Worm (Caenorhabditis elegans): ENCODE data around the gene F22E5.22.

DNA sequence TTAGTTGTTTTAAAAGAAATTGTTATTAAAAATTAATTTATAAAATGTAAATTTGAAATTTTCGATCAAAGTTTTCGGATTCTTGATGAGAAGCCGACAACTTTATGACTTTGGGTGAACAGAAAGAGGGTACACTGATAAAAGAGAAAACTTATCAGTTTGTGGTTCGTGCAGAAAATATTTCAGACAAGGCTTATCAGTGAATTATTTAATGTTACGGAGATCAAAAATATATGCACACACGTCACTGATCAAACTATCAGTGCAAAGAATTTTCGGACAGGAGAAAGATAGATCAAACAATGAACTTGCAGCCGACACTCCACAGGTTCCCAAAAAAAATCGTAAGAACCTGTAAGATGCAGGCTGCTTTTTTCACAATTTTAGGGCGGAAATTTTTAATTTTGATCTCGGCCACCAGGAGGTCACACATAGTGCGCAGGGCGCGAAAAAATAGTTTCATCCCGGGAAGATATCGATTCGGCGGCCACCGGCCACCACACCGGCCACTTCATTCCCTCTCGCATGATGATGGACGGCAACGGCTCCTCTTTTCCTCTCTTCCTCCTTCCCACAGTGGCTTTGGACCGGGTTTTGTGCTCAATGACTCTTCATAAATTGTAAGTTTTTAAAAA, 11.9 kb downstream of the F22E5.22 start, which contains the start of gene F22E5.17:
- TF ChIP-seq ztf-29 (GFP tag; IDR thresholded peaks at IDR 0.05) = no peak
- TF ChIP-seq flt-1 (GFP tag; IDR thresholded peaks at IDR 0.05) = no peak
- no peak for TF ChIP-seq ref-1 (GFP tag; conservative IDR thresholded peaks at IDR 0.05)
- TF ChIP-seq T22C8.4 (GFP tag; IDR thresholded peaks at IDR 0.05) = no peak
- no peak for TF ChIP-seq ztf-23 (GFP tag; IDR thresholded peaks at IDR 0.05)

Measured in whole organism, midembryonic.